Fruit fly (Drosophila melanogaster): ENCODE data around the gene CG14314.

CG14314 gene

dm6 chr3R:18223434-18223833, 7.5 kb downstream of the CG14314 start, which contains the start of the genes mTerf5 and Non3 (continued):
- TF ChIP-seq Pdp1 (GFP tag; optimal IDR thresholded peaks at IDR 0.05) (peak in 1 of 2 experiments; percentile 30), Lpt (GFP tag; optimal IDR thresholded peaks at IDR 0.05) (no peak), MESR4 (GFP tag; optimal IDR thresholded peaks at IDR 0.05) (peak; percentile 36), stc (GFP tag; IDR thresholded peaks at IDR 0.05) (no peak), CG1603 (tag; optimal IDR thresholded peaks at IDR 0.05) (no peak), CG17568 (GFP tag; optimal IDR thresholded peaks at IDR 0.05) (no peak), CG32767 (GFP tag; IDR thresholded peaks at IDR 0.05) (peak; percentile 61), Meics (GFP tag; optimal IDR thresholded peaks at IDR 0.05) (peak; percentile 65), CG10543 (GFP tag; optimal IDR thresholded peaks at IDR 0.05) (peak; percentile 33), CG17186 (GFP tag; optimal IDR thresholded peaks at IDR 0.05) (peak; percentile 33), HHEX (GFP tag; optimal IDR thresholded peaks at IDR 0.05) (peak; percentile 40), Antp (GFP tag; optimal IDR thresholded peaks at IDR 0.05) (no peak), sisA (GFP tag; IDR thresholded peaks at IDR 0.05) (peak; percentile 29; the same call in 1 of the 2 replicates), Vsx1 (GFP tag; optimal IDR thresholded peaks at IDR 0.05) (peak; percentile 27), zf30C (GFP tag; optimal IDR thresholded peaks at IDR 0.05) (peak; percentile 7), peb (GFP tag; IDR thresholded peaks at IDR 0.05) (peak; percentile 17; the same call in 1 of the 2 replicates), CG13775 (GFP tag; optimal IDR thresholded peaks at IDR 0.05) (peak; percentile 83), Ssrp (tag; optimal IDR thresholded peaks at IDR 0.05) (peak; percentile 33), dati (GFP tag; IDR thresholded peaks at IDR 0.05) (no peak), Hsf (GFP tag; optimal IDR thresholded peaks at IDR 0.05) (peak; percentile 17), Bgb (GFP tag; IDR thresholded peaks at IDR 0.05; ENCODE audit: partially characterized antibody) (peak; percentile 85), CG17359 (tag; optimal IDR thresholded peaks at IDR 0.05) (peak; percentile 38), ci (GFP tag; IDR thresholded peaks at IDR 0.05) (peak; percentile 46; the same call in 1 of the 3 replicates), dm (GFP tag; optimal IDR thresholded peaks at IDR 0.05) (peak; percentile 88), kah (GFP tag; optimal IDR thresholded peaks at IDR 0.05) (peak; percentile 71), CG11723 (GFP tag; optimal IDR thresholded peaks at IDR 0.05) (peak; percentile 21), chinmo (GFP tag; IDR thresholded peaks at IDR 0.05; ENCODE audit: partially characterized antibody) (peak; percentile 91; the same call in 3 of the 4 replicates), Dip3 (GFP tag; optimal IDR thresholded peaks at IDR 0.05) (peak; percentile 8), dpn (GFP tag; optimal IDR thresholded peaks at IDR 0.05) (peak; percentile 2 to 73), NfI (GFP tag; optimal IDR thresholded peaks at IDR 0.05) (peak; percentile 69), PHDP (tag; optimal IDR thresholded peaks at IDR 0.05) (peak; percentile 60), Sox102F (GFP tag; optimal IDR thresholded peaks at IDR 0.05) (peak; percentile 64), vfl (GFP tag; optimal IDR thresholded peaks at IDR 0.05) (peak; percentile 8), Spps (tag; optimal IDR thresholded peaks at IDR 0.05) (peak; percentile 16), ind (GFP tag; optimal IDR thresholded peaks at IDR 0.05) (peak; percentile 68), knrl (GFP tag; IDR thresholded peaks at IDR 0.05; ENCODE audit: partially characterized antibody) (peak; percentile 92), E2f1 (GFP tag; IDR thresholded peaks at IDR 0.05) (peak; percentile 11; the same call in 1 of the 2 replicates), CG9797 (GFP tag; optimal IDR thresholded peaks at IDR 0.05) (peak; percentile 15), Stat92E (GFP tag; optimal IDR thresholded peaks at IDR 0.05) (no peak), ase (GFP tag; IDR thresholded peaks at IDR 0.05) (0 out of 3 replicates have a peak, but pooled peaks have one; percentile 30), shn (GFP tag; optimal IDR thresholded peaks at IDR 0.05) (peak; percentile 18), CG10366 (GFP tag; IDR thresholded peaks at IDR 0.05) (peak; percentile 27; the same call in 1 of the 2 replicates), CG6683 (GFP tag; optimal IDR thresholded peaks at IDR 0.05) (peak; percentile 40), Hr3 (GFP tag; optimal IDR thresholded peaks at IDR 0.05) (peak; percentile 73), h (optimal IDR thresholded peaks at IDR 0.05) (no peak), Adf1 (GFP tag; IDR thresholded peaks at IDR 0.05) (peak; percentile 17; the same call in 1 of the 2 replicates), Fer2 (tag; optimal IDR thresholded peaks at IDR 0.05) (peak; percentile 15), Gug (GFP tag; IDR thresholded peaks at IDR 0.05) (peak; percentile 56; the same call in 2 of the 4 replicates), CG1602 (GFP tag; optimal IDR thresholded peaks at IDR 0.05) (peak; percentile 41), CG31441 (GFP tag; IDR thresholded peaks at IDR 0.05) (peak; percentile 64)

All from whole organism, embryonic.